Fruit fly (Drosophila melanogaster) whole organism, adult: ENCODE data around the gene skd.

ENCODE experiments used
- CG11617 ChIP-seq: fragments of 200-800 bp; sonication (Bioruptor generic); optimal IDR thresholded peaks from 2 replicates; lab custom pipeline; 2017; ENCODE audit warnings: mild to moderate bottlenecking, missing biosample characterization, missing genetic modification reagents, missing genetic modification characterization
- CG12768 ChIP-seq: fragments of 200-800 bp; sonication (Bioruptor generic); optimal IDR thresholded peaks from 2 replicates; lab custom pipeline; 2017; ENCODE audit warnings: missing biosample characterization, missing genetic modification characterization, mild to moderate bottlenecking, moderate library complexity, missing genetic modification reagents
- CG14711 ChIP-seq: fragments of 200-800 bp; sonication (Bioruptor generic); optimal IDR thresholded peaks from 2 replicates; lab custom pipeline; 2018; ENCODE audit warnings: missing biosample characterization, mild to moderate bottlenecking, missing genetic modification characterization, moderate library complexity
- CG1620 ChIP-seq: fragments of 200-800 bp; sonication (Bioruptor generic); optimal IDR thresholded peaks from 2 replicates; lab custom pipeline; 2016; ENCODE audit warnings: missing biosample characterization, missing genetic modification characterization
- CG33017 ChIP-seq: fragments of 200-800 bp; sonication (Bioruptor generic); optimal IDR thresholded peaks from 2 replicates; lab custom pipeline; 2018; ENCODE audit warnings: missing biosample characterization, mild to moderate bottlenecking, missing genetic modification characterization, moderate library complexity
- CG5204 ChIP-seq: fragments of 200-800 bp; sonication (Bioruptor generic); optimal IDR thresholded peaks from 2 replicates; lab custom pipeline; 2016; ENCODE audit warnings: missing biosample characterization, missing genetic modification characterization
- CG7045 ChIP-seq: fragments of 200-800 bp; sonication (Bioruptor generic); optimal IDR thresholded peaks from 2 replicates; lab custom pipeline; 2017; ENCODE audit warnings: missing biosample characterization, mild to moderate bottlenecking, missing genetic modification characterization
- CG7101 ChIP-seq: fragments of 200-800 bp; sonication (Bioruptor generic); optimal IDR thresholded peaks from 2 replicates; lab custom pipeline; 2018; ENCODE audit warnings: missing biosample characterization, mild to moderate bottlenecking, missing genetic modification characterization, moderate library complexity
- Clk ChIP-seq: fragments of 200-800 bp; sonication (Bioruptor generic); optimal IDR thresholded peaks from 2 replicates; lab custom pipeline; 2017; ENCODE audit warnings: missing biosample characterization, missing genetic modification characterization
- Crg-1 ChIP-seq: fragments of 200-800 bp; sonication (Bioruptor generic); optimal IDR thresholded peaks from 2 replicates; lab custom pipeline; 2016; ENCODE audit warnings: missing biosample characterization, missing genetic modification characterization
- Hr96 ChIP-seq: fragments of 200-800 bp; sonication (Bioruptor generic); optimal IDR thresholded peaks from 2 replicates; lab custom pipeline; 2016; ENCODE audit warnings: missing biosample characterization, missing genetic modification characterization
- Mnt ChIP-seq: fragments of 200-800 bp; sonication (Bioruptor generic); optimal IDR thresholded peaks from 2 replicates; lab custom pipeline; 2016; ENCODE audit warnings: missing biosample characterization, mild to moderate bottlenecking, missing genetic modification characterization
- bab1 ChIP-seq: fragments of 200-800 bp; sonication (Bioruptor generic); optimal IDR thresholded peaks from 3 replicates; lab custom pipeline; 2019; ENCODE audit warnings: missing biosample characterization, mild to moderate bottlenecking, missing genetic modification characterization, moderate library complexity
- cic ChIP-seq: fragments of 200-800 bp; sonication (Bioruptor generic); optimal IDR thresholded peaks from 2 replicates; lab custom pipeline; 2017; ENCODE audit warnings: missing biosample characterization, mild to moderate bottlenecking, missing genetic modification characterization, moderate library complexity
- cnc ChIP-seq, 2 experiments: fragments of >200 bp; optimal IDR thresholded peaks; 2 replicates each; lab custom pipeline; 2017
- kay ChIP-seq: fragments of 200-800 bp; sonication (Bioruptor generic); peaks from one replicate; lab custom pipeline; 2016; ENCODE audit warnings: missing biosample characterization, missing genetic modification characterization, borderline replicate concordance
- ovo ChIP-seq: fragments of 200-800 bp; sonication (Bioruptor generic); optimal IDR thresholded peaks from 2 replicates; lab custom pipeline; 2016; ENCODE audit warnings: missing biosample characterization, missing genetic modification characterization
- pad ChIP-seq: fragments of 200-800 bp; sonication (Bioruptor generic); optimal IDR thresholded peaks from 3 replicates; lab custom pipeline; 2017; ENCODE audit warnings: missing biosample characterization, missing genetic modification characterization, mild to moderate bottlenecking, moderate library complexity, missing genetic modification reagents
- tj ChIP-seq: fragments of 200-800 bp; sonication (Bioruptor generic); optimal IDR thresholded peaks from 3 replicates; lab custom pipeline; 2017; ENCODE audit warnings: missing biosample characterization, mild to moderate bottlenecking, missing genetic modification characterization, moderate library complexity
- toe ChIP-seq: fragments of 200-800 bp; sonication (Bioruptor generic); optimal IDR thresholded peaks from 2 replicates; lab custom pipeline; 2016; ENCODE audit warnings: missing biosample characterization, missing genetic modification characterization

The skd gene

DNA sequence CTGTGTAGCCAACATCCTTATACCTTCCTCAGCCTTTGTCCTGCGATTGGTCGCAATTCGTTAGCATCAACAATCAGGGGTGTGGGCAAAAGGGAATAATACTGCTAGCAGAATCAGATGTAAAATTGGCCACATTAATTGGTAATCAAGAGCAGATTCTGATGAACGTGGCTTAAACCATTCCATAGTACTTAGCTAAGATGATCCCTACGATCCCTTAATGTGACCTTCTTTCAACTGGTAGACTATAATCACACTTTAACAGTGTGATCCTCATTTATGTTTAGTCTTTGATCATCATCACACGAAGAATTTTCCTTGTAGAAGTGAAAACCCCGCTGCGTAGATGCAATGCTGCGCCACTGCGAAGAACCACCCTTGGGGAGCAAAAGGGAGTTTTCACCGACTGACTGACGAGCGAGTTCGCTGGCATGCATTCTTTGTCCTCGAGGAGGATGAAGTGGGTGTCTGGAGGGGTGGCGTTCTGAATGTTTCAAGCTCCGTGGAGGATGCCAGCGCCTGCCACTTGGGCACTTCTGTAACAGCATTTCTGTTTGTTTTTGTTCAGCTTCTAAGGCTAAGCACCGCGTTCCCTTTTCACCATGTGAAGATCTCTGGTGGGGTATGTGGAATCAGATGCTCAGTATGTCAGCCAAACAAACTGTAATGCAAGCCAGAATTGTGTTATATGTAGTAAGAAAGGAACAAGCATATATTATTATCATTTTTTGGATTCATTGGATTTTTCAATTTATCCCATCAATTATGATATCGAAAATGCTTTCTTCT lies 16.9 kb upstream of the skd start:
- TF ChIP-seq Crg-1 (GFP tag; lab: Kevin White, UChicago): no peak
- TF ChIP-seq CG11617 (GFP tag; lab: Kevin White, UChicago): no peak
- no peak for TF ChIP-seq ovo
- TF ChIP-seq Hr96 (GFP tag; lab: Kevin White, UChicago): no peak
- TF ChIP-seq CG33017 (tag; lab: Kevin White, UChicago): no peak
- no peak for TF ChIP-seq cic (GFP tag; lab: Kevin White, UChicago)
- no peak for TF ChIP-seq tj
- no peak for TF ChIP-seq cnc (optimal IDR thresholded peaks at IDR 0.05; lab: Kevin White, UChicago)
- no peak for TF ChIP-seq CG1620
- no peak for TF ChIP-seq bab1 (GFP tag; lab: Kevin White, UChicago)
- no peak for TF ChIP-seq CG7045
- no peak for TF ChIP-seq Clk (GFP tag; lab: Kevin White, UChicago)
- TF ChIP-seq kay (GFP tag; lab: Kevin White, UChicago): no peak
- no peak for TF ChIP-seq CG14711
- TF ChIP-seq Mnt (GFP tag; lab: Kevin White, UChicago): no peak
- TF ChIP-seq toe (GFP tag; lab: Kevin White, UChicago): no peak
- no peak for TF ChIP-seq CG12768 (GFP tag; lab: Kevin White, UChicago)
- no peak for TF ChIP-seq pad (GFP tag; lab: Kevin White, UChicago)
- TF ChIP-seq CG5204 (GFP tag; lab: Kevin White, UChicago): no peak

DNA sequence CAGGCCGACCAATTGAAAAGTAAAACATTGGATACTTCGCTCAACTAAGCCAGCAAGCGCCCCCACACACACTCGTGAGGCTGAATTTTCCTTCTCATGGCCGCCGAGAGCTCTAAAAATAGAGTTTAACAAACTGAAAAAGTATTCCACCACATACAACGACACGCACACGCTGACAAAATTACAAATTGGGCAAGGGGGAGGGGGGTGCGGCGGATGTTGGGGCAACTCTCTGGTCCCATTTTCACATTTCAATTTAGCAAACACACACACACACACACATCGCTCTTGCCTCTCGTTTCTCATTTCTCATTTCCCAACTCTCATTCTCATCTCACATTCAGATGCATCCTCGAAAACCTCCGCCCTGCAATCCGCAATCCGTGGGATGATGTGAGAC lies 16.2 kb upstream of the skd start:
- no peak for TF ChIP-seq CG12768 (GFP tag; lab: Kevin White, UChicago)
- no peak for TF ChIP-seq pad (GFP tag; lab: Kevin White, UChicago)
- TF ChIP-seq CG11617 (GFP tag; lab: Kevin White, UChicago): no peak
- TF ChIP-seq CG7101: no peak

- no peak for TF ChIP-seq CG11617 (GFP tag; lab: Kevin White, UChicago)
- peak; percentile 34 for TF ChIP-seq CG7045
- no peak for TF ChIP-seq Clk (GFP tag; lab: Kevin White, UChicago)
- TF ChIP-seq bab1 (GFP tag; lab: Kevin White, UChicago): no peak
- no peak for TF ChIP-seq kay (GFP tag; lab: Kevin White, UChicago)
- no peak for TF ChIP-seq CG7101
These were observed 15.0 kb upstream of the skd start for dm6 chr3L:21041952-21042933.

dm6 chr3L:21040831-21041230 lies 13.6 kb upstream of the skd start:
- TF ChIP-seq ovo: no peak
- TF ChIP-seq CG33017 (tag; lab: Kevin White, UChicago): no peak
- no peak for TF ChIP-seq CG12768 (GFP tag; lab: Kevin White, UChicago)
- no peak for TF ChIP-seq CG7101
- no peak for TF ChIP-seq pad (GFP tag; lab: Kevin White, UChicago)
- TF ChIP-seq CG11617 (GFP tag; lab: Kevin White, UChicago): no peak
- no peak for TF ChIP-seq toe (GFP tag; lab: Kevin White, UChicago)

DNA sequence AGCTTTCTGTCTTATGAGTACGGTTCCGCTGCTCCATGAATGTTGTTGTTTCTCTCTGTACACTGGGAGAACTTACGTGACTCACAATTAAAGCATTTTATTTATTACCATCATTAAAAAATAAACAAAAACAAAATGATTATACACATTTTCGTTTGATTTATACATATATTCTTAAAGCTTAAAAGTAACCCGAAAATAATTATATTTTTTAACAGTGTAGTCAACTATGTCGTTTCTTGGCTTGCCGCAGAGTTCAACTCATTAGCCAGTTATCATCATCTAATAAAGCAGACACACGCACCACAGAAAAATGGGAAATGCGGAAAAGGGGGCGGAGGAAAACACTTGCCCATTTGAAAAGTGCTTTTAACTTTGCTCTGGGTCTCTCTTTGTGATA lies 10.2 kb upstream of the skd start:
- TF ChIP-seq Crg-1 (GFP tag; lab: Kevin White, UChicago) (no peak), cnc (optimal IDR thresholded peaks at IDR 0.05; lab: Kevin White, UChicago) (no peak), tj (no peak), CG5204 (GFP tag; lab: Kevin White, UChicago) (no peak), CG1620 (no peak), bab1 (GFP tag; lab: Kevin White, UChicago) (peak; percentile 77)

DNA sequence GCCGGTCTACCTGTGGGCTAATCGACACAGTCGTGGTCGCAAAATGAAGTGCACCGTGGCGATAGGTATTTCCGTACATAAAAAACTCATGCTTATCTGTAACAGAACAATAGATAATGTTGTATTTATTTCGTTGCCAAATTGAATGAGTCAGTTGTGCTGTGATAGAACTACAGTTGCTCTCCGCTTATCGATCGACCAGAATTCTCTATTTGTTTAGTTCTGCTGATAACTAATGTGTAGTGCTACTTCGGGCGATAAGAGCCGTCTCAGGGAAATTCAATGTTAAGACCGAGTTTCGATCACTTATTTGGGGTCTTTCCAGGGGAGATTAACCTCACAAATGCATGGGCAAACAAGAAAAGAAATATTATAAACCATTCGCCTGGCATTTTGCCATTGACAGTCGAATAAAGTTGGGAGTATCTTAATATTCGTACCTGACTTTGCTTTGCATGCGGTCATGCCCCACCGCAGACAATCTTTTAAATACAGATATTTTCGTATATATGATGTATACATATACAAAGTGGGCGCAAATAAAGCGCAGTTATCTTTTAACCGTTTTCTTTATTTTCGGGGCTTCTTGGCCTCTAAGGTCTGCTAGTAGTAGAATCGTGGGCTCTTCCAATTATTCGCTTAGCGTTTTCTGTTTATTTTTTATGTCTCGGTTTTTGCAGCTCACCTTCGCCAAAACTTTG lies 9.2 kb upstream of the skd start:
- TF ChIP-seq Mnt (GFP tag; lab: Kevin White, UChicago): peak; percentile 27
- TF ChIP-seq Crg-1 (GFP tag; lab: Kevin White, UChicago): peak; percentile 27
- peak; percentile 21 for TF ChIP-seq pad (GFP tag; lab: Kevin White, UChicago)
- peak; percentile 28 for TF ChIP-seq CG11617 (GFP tag; lab: Kevin White, UChicago)
- no peak for TF ChIP-seq bab1 (GFP tag; lab: Kevin White, UChicago)
- peak; percentile 31 for TF ChIP-seq CG7101
- no peak for TF ChIP-seq CG1620
- TF ChIP-seq CG5204 (GFP tag; lab: Kevin White, UChicago): no peak
- TF ChIP-seq CG7045: peak; percentile 18
- TF ChIP-seq Hr96 (GFP tag; lab: Kevin White, UChicago): no peak
- peak; percentile 12 for TF ChIP-seq CG12768 (GFP tag; lab: Kevin White, UChicago)
- peak; percentile 6 for TF ChIP-seq CG14711
- no peak for TF ChIP-seq ovo
- no peak for TF ChIP-seq kay (GFP tag; lab: Kevin White, UChicago)
- peak; percentile 51 for TF ChIP-seq CG33017 (tag; lab: Kevin White, UChicago)
- no peak for TF ChIP-seq tj
- no peak for TF ChIP-seq Clk (GFP tag; lab: Kevin White, UChicago)
- TF ChIP-seq toe (GFP tag; lab: Kevin White, UChicago): no peak
- TF ChIP-seq cnc (optimal IDR thresholded peaks at IDR 0.05; lab: Kevin White, UChicago): no peak
- peak; percentile 88 for TF ChIP-seq cic (GFP tag; lab: Kevin White, UChicago)
